Fruit fly (Drosophila melanogaster): ENCODE data around the gene Acyp.

Gene Acyp

DNA sequence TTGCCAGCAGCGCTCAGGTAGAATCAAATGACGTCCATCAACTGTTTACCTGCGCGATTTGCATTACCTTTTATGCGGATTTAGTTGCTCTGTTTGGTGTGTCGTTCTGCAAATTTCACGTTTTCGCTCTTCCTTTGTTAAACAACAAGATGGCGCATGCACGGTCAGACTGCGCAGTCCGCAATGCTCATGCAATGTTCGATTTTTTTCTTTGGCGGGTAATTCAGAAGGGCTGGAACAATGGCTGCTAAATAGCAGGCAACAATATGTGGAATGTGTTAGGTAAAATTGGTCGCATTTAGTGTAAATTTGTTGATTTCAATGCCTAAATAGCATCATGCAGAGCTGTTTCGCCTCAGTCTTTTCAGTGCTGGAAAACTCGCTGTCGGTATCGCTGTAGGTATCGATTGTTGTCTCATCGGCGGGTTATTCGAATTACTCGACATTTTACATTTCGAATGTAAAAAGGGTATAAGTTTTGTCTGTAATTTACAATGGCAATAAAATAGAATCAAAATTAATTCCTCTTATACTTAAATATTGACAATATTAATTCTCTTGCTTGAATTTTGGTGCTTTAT lies 7.5 kb upstream of the Acyp start, which contains the start of gene Smg5 (continued):
- TF ChIP-seq foxo (GFP tag; optimal IDR thresholded peaks at IDR 0.05) = peak; percentile 58 to 89
- TF ChIP-seq woc (GFP tag; optimal IDR thresholded peaks at IDR 0.05) = peak; percentile 91
- TF ChIP-seq CG32264 (GFP tag; optimal IDR thresholded peaks at IDR 0.05) = peak; percentile 57
- no peak for TF ChIP-seq Dfd (GFP tag; optimal IDR thresholded peaks at IDR 0.05)
- peak; percentile 1 for TF ChIP-seq sage (GFP tag; optimal IDR thresholded peaks at IDR 0.05)
- TF ChIP-seq h (GFP tag; optimal IDR thresholded peaks at IDR 0.05) = peak; percentile 88

DNA sequence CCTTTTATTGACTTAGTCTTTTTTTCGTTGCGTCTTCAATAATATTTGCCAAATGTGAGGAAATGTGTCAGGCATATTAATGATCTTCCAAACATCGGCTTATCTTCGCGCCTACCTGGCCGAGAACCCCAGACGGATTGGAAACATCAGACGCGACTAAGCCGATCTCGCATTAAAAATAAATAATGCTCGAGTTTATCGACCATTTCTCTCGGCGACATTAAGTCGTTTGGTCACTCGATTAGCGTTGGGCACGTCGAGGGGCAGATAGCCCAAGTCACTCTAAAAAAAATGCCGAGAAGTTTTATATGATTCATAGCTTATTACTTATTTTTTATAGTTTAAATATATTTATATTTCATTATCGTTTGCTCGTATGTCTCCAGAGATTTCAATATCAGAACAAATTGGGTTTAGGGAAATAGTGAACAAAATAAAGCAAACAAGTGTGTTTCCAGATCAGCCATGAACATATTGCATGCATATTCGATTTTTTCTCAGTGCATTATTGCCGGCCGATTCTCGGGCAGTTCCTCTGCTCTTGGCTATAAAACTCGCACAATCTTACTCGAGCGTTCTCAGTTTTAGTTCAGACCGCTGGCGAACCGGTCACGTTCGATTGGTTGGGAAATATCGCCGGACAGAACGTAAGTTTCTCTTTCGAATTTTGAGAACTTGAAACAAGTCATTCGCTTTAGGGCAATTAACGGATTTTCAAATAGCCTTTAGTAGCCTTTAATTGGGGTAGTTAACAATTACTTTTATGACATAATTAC lies 6.6 kb upstream of the Acyp start, which contains the start of gene Ance:
Gene Ance (plus strand): TSS at position 574 of the 776 bp plus-strand sequence.
- TF ChIP-seq dl (GFP tag; optimal IDR thresholded peaks at IDR 0.05; ENCODE audit: insufficient read depth in 1 of 2, partially characterized antibody in 2 of 2) = no peak
- TF ChIP-seq Vsx2 (GFP tag; optimal IDR thresholded peaks at IDR 0.05; ENCODE audit: partially characterized antibody) = peak; percentile 27
- TF ChIP-seq Dfd (GFP tag; optimal IDR thresholded peaks at IDR 0.05) = no peak
- peak; percentile 76 for TF ChIP-seq fru (GFP tag; optimal IDR thresholded peaks at IDR 0.05)
- peak; percentile 22 for TF ChIP-seq Hnf4 (GFP tag; optimal IDR thresholded peaks at IDR 0.05)
- TF ChIP-seq sv (GFP tag; optimal IDR thresholded peaks at IDR 0.05) = peak; percentile 20
- TF ChIP-seq rgr (GFP tag; optimal IDR thresholded peaks at IDR 0.05) = peak; percentile 55
- no peak for TF ChIP-seq Abd-B (GFP tag; optimal IDR thresholded peaks at IDR 0.05)
- TF ChIP-seq tai (GFP tag; optimal IDR thresholded peaks at IDR 0.05) = no peak
- TF ChIP-seq Myc (optimal IDR thresholded peaks at IDR 0.05) = no peak
- no peak for TF ChIP-seq N (GFP tag; optimal IDR thresholded peaks at IDR 0.05)
- no peak for TF ChIP-seq Mio (GFP tag; optimal IDR thresholded peaks at IDR 0.05)
- TF ChIP-seq br (GFP tag; optimal IDR thresholded peaks at IDR 0.05) = peak; percentile 55
- peak; percentile 53 for TF ChIP-seq Hr83 (GFP tag; optimal IDR thresholded peaks at IDR 0.05; ENCODE audit: poor library complexity, severe bottlenecking)
- TF ChIP-seq GATAd (GFP tag; optimal IDR thresholded peaks at IDR 0.05) = no peak
- peak; percentile 8 for TF ChIP-seq CG9705 (GFP tag; optimal IDR thresholded peaks at IDR 0.05)
- TF ChIP-seq pan (optimal IDR thresholded peaks at IDR 0.05) = no peak
- TF ChIP-seq brk (GFP tag; optimal IDR thresholded peaks at IDR 0.05) = no peak
- peak in 1 of 2 experiments; percentile 68 for TF ChIP-seq foxo (GFP tag; optimal IDR thresholded peaks at IDR 0.05)
- TF ChIP-seq Hr78 (GFP tag; optimal IDR thresholded peaks at IDR 0.05) = no peak
- no peak for TF ChIP-seq CrebA (GFP tag; optimal IDR thresholded peaks at IDR 0.05; ENCODE audit: borderline replicate concordance)
- TF ChIP-seq jim (GFP tag; optimal IDR thresholded peaks at IDR 0.05) = no peak
- no peak for TF ChIP-seq Rel (GFP tag; optimal IDR thresholded peaks at IDR 0.05)
- peak; percentile 12 for TF ChIP-seq Rel (tag; optimal IDR thresholded peaks at IDR 0.05)
- TF ChIP-seq ey (GFP tag; optimal IDR thresholded peaks at IDR 0.05) = peak; percentile 17
- TF ChIP-seq usp (GFP tag; optimal IDR thresholded peaks at IDR 0.05) = no peak
- peak; percentile 71 for TF ChIP-seq HLH106 (tag; optimal IDR thresholded peaks at IDR 0.05)
- no peak for TF ChIP-seq CG32264 (GFP tag; optimal IDR thresholded peaks at IDR 0.05)
- no peak for TF ChIP-seq dmrt93B (GFP tag; optimal IDR thresholded peaks at IDR 0.05)
- TF ChIP-seq Dif (GFP tag; optimal IDR thresholded peaks at IDR 0.05; ENCODE audit: partially characterized antibody) = peak; percentile 25
- TF ChIP-seq woc (GFP tag; optimal IDR thresholded peaks at IDR 0.05) = peak; percentile 17
- TF ChIP-seq OdsH (GFP tag; optimal IDR thresholded peaks at IDR 0.05) = peak; percentile 39
- TF ChIP-seq h (GFP tag; optimal IDR thresholded peaks at IDR 0.05) = peak; percentile 57
- no peak for TF ChIP-seq Jra (GFP tag; optimal IDR thresholded peaks at IDR 0.05)
- peak; percentile 37 for TF ChIP-seq psq (GFP tag; optimal IDR thresholded peaks at IDR 0.05)

Measured in whole organism, wandering third instar larva.